Worm (Caenorhabditis elegans) whole organism, midembryonic: Measurements from ENCODE around the gene wdr-31.

Experiments used
- T22C8.4 ChIP-seq: fragments of 200-800 bp; sonication (Bioruptor generic); IDR thresholded peaks from 2 replicates; pipeline ENCODE4 v1.3.6; 2022; ENCODE audit warnings: missing genetic modification characterization, missing compliant biosample characterization
- cog-1 ChIP-seq: sonication (generic microtip); optimal IDR thresholded peaks from 2 replicates; lab custom pipeline; 2016; ENCODE audit warnings: missing genetic modification characterization, missing compliant biosample characterization
- flt-1 ChIP-seq: fragments of 200-800 bp; sonication (Bioruptor generic); IDR thresholded peaks from 2 replicates; pipeline ENCODE4 v1.3.6; 2022; ENCODE audit warnings: missing genetic modification characterization, missing compliant biosample characterization
- klf-2 ChIP-seq: fragments of 200-800 bp; sonication (Bioruptor generic); conservative IDR thresholded peaks from 2 replicates; pipeline ENCODE4 v1.3.6; 2022; ENCODE audit warnings: missing genetic modification reagents, missing genetic modification characterization, missing compliant biosample characterization
- med-1 ChIP-seq: sonication (generic microtip); optimal IDR thresholded peaks from 2 replicates; lab custom pipeline; 2017; ENCODE audit warnings: missing genetic modification characterization, mild to moderate bottlenecking, missing compliant biosample characterization, antibody characterized with exemption, missing genetic modification reagents; ENCODE audit not compliant: insufficient read depth
- ztf-23 ChIP-seq: fragments of 200-800 bp; sonication (Bioruptor generic); IDR thresholded peaks from 2 replicates; pipeline ENCODE4 v1.3.6; 2022; ENCODE audit warnings: missing genetic modification reagents, missing genetic modification characterization, missing compliant biosample characterization

ce11 chrII:2709942-2710341, 25.1 kb downstream of the wdr-31 start, which contains the start of gene T05A8.1:
- no peak for TF ChIP-seq flt-1 (GFP tag; lab: Robert Waterston, UW)
- TF ChIP-seq med-1 (GFP tag; lab: Kevin White, UChicago): no peak
- no peak for TF ChIP-seq T22C8.4 (GFP tag; lab: Robert Waterston, UW)
- TF ChIP-seq klf-2 (GFP tag; lab: Robert Waterston, UW): no peak
- TF ChIP-seq ztf-23 (GFP tag; lab: Robert Waterston, UW): no peak
- no peak for TF ChIP-seq cog-1 (tag; lab: Kevin White, UChicago)
